Worm (Caenorhabditis elegans) whole organism, late embryonic: ENCODE measurements around the gene mesp-1.

Experiments used
- C08G9.2 ChIP-seq: sonication (generic microtip); optimal IDR thresholded peaks from 2 replicates; lab custom pipeline; 2016; ENCODE audit warnings: mild to moderate bottlenecking, missing genetic modification characterization, moderate library complexity, missing compliant biosample characterization
- elt-2 ChIP-seq: sonication (generic microtip); optimal IDR thresholded peaks from 2 replicates; lab custom pipeline; 2016; ENCODE audit warnings: missing genetic modification reagents, missing genetic modification characterization, missing compliant biosample characterization
- elt-4 ChIP-seq: sonication (generic microtip); optimal IDR thresholded peaks from 2 replicates; lab custom pipeline; 2016; ENCODE audit warnings: missing genetic modification characterization, missing compliant biosample characterization

Gene mesp-1

ce11 chrIV:8540268-8540667 is 41.2 kb downstream of the mesp-1 start:
- TF ChIP-seq elt-4 (tag; lab: Kevin White, UChicago) (no peak), elt-2 (tag; lab: Kevin White, UChicago) (peak; percentile 4)

ce11 chrIV:8542272-8542671 is 43.2 kb downstream of the mesp-1 start:
- TF ChIP-seq C08G9.2 (tag; lab: Kevin White, UChicago) (no peak), elt-4 (tag; lab: Kevin White, UChicago) (no peak), elt-2 (tag; lab: Kevin White, UChicago) (peak; percentile 89)
